Fruit fly (Drosophila melanogaster): ENCODE measurements around the gene CG5880.
A peak's percentile ranks its signal among the peaks of the same experiment; 100 is the strongest.

CG5880 gene

DNA sequence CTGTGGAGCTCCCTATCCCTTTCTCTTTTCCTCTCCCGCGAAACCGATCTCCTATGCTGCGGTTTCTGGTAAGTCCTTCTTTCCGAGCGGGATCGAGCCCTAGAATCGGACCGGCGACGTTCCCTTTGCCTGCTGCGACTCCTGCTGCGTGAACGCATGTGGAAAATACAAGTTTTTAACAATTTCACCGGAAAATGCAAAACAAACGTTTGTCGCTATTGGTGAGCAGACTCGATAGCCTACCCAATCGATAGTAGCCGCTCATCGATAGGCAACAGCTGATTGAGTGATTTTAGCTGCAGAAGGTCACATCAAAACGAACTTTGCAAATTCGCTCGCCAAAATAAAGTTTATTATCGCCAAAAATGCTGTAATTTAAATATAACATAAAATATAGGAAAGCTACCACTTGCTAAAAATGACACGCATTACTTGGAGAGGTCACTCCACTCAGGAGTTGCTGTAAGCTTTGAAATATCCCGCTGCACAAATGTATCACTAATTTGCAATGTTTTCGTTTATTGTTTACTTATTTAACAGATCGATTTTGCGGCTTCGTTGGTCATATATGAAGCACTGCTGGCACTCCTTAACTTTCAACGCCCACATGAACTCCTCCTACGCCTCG lies at the start of gene CG5880, which contains the start of gene CG6066 (continued):
- TF ChIP-seq CkIIα-i1 (GFP tag; IDR thresholded peaks at IDR 0.05) (no peak), CG9437 (GFP tag; optimal IDR thresholded peaks at IDR 0.05) (no peak), CG1602 (GFP tag; optimal IDR thresholded peaks at IDR 0.05) (no peak), Dad (GFP tag; optimal IDR thresholded peaks at IDR 0.05) (no peak), HHEX (GFP tag; optimal IDR thresholded peaks at IDR 0.05) (no peak), Antp (GFP tag; optimal IDR thresholded peaks at IDR 0.05) (no peak), abd-A (tag; optimal IDR thresholded peaks at IDR 0.05) (no peak), lov (optimal IDR thresholded peaks at IDR 0.05) (no peak), lov (GFP tag; IDR thresholded peaks at IDR 0.05) (no peak), CG1832 (GFP tag; optimal IDR thresholded peaks at IDR 0.05) (peak; percentile 60), CG7786 (GFP tag; optimal IDR thresholded peaks at IDR 0.05) (no peak), CG8388 (GFP tag; optimal IDR thresholded peaks at IDR 0.05) (no peak), CG8089 (GFP tag; optimal IDR thresholded peaks at IDR 0.05) (no peak), Adf1 (GFP tag; IDR thresholded peaks at IDR 0.05) (no peak), fru (optimal IDR thresholded peaks at IDR 0.05) (no peak), ci (GFP tag; IDR thresholded peaks at IDR 0.05) (no peak), crol (GFP tag; IDR thresholded peaks at IDR 0.05) (no peak), knrl (GFP tag; IDR thresholded peaks at IDR 0.05; ENCODE audit: partially characterized antibody) (peak; percentile 78), CG3726 (GFP tag; IDR thresholded peaks at IDR 0.05) (no peak), HLH54F (GFP tag; optimal IDR thresholded peaks at IDR 0.05) (no peak), Vsx1 (GFP tag; optimal IDR thresholded peaks at IDR 0.05) (no peak), Atf6 (GFP tag; IDR thresholded peaks at IDR 0.05) (no peak), TFAM (GFP tag; optimal IDR thresholded peaks at IDR 0.05) (no peak), CG15073 (GFP tag; optimal IDR thresholded peaks at IDR 0.05) (no peak), pum (GFP tag; optimal IDR thresholded peaks at IDR 0.05) (no peak), CG10462 (GFP tag; optimal IDR thresholded peaks at IDR 0.05) (no peak), Ets97D (GFP tag; optimal IDR thresholded peaks at IDR 0.05) (no peak), CG30403 (GFP tag; optimal IDR thresholded peaks at IDR 0.05) (no peak), CG3281 (GFP tag; optimal IDR thresholded peaks at IDR 0.05) (no peak), Max (GFP tag; optimal IDR thresholded peaks at IDR 0.05) (no peak), CG17802 (tag; optimal IDR thresholded peaks at IDR 0.05) (no peak), CG31365 (tag; optimal IDR thresholded peaks at IDR 0.05) (no peak), bbx (GFP tag; IDR thresholded peaks at IDR 0.05; ENCODE audit: partially characterized antibody) (peak; percentile 90), CG17186 (GFP tag; optimal IDR thresholded peaks at IDR 0.05) (no peak), chm (GFP tag; IDR thresholded peaks at IDR 0.05) (no peak), klu (GFP tag; IDR thresholded peaks at IDR 0.05) (no peak), oc (tag; optimal IDR thresholded peaks at IDR 0.05) (no peak), Doc2 (GFP tag; IDR thresholded peaks at IDR 0.05) (no peak), Lpt (GFP tag; optimal IDR thresholded peaks at IDR 0.05) (no peak), CG8924 (tag; optimal IDR thresholded peaks at IDR 0.05) (no peak), CG12391 (tag; optimal IDR thresholded peaks at IDR 0.05) (no peak), CG12104 (GFP tag; optimal IDR thresholded peaks at IDR 0.05) (no peak), shn (GFP tag; optimal IDR thresholded peaks at IDR 0.05) (no peak), jumu (GFP tag; optimal IDR thresholded peaks at IDR 0.05) (no peak), CG7928 (GFP tag; optimal IDR thresholded peaks at IDR 0.05) (no peak), Ssrp (tag; optimal IDR thresholded peaks at IDR 0.05) (no peak), CG18011 (GFP tag; optimal IDR thresholded peaks at IDR 0.05) (no peak), Hmx (GFP tag; optimal IDR thresholded peaks at IDR 0.05) (no peak), CG12659 (GFP tag; optimal IDR thresholded peaks at IDR 0.05) (no peak), pros (GFP tag; optimal IDR thresholded peaks at IDR 0.05) (no peak), dysf (GFP tag; IDR thresholded peaks at IDR 0.05) (no peak), CG13775 (GFP tag; optimal IDR thresholded peaks at IDR 0.05) (no peak)

Measured in whole organism, embryonic.